Worm (Caenorhabditis elegans): ENCODE results near the gene cdk-1.

Gene cdk-1

DNA sequence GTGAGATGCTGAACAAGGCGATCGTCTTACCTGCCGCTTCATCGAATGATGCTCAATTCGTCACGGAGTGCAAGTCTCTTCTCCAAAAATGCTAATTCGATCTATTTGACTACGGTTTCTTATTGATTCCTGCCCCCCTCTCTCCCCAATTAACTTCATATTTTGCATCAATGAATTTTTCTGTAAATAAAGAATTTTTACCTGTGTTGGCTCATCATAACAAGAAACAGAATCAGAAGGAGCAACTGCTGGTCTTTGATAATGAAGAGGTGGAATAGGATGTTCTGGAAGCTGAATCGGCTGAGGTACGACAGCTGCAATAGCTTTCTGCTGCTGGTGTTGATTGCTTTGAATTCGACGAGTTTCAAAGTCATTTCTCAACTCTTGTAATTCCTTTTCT is 12.9 kb downstream of the cdk-1 start:
- TF ChIP-seq isw-1 (GFP tag; IDR thresholded peaks at IDR 0.05) (no peak), blmp-1 (tag; optimal IDR thresholded peaks at IDR 0.05) (no peak), sox-4 (tag; optimal IDR thresholded peaks at IDR 0.05) (no peak), lin-15B (tag; optimal IDR thresholded peaks at IDR 0.05) (no peak), zip-4 (GFP tag; optimal IDR thresholded peaks at IDR 0.05) (no peak), sptf-1 (tag; optimal IDR thresholded peaks at IDR 0.05) (no peak), egl-13 (tag; optimal IDR thresholded peaks at IDR 0.05) (no peak), ceh-63 (GFP tag; optimal IDR thresholded peaks at IDR 0.05) (no peak), lir-3 (tag; optimal IDR thresholded peaks at IDR 0.05; ENCODE audit: poor library complexity) (no peak), tlp-1 (tag; optimal IDR thresholded peaks at IDR 0.05) (no peak), ets-5 (GFP tag; IDR thresholded peaks at IDR 0.05) (no peak), hlh-17 (GFP tag; optimal IDR thresholded peaks at IDR 0.05; ENCODE audit: borderline replicate concordance) (no peak), fkh-10 (GFP tag; optimal IDR thresholded peaks at IDR 0.05) (no peak), hpl-2 (GFP tag; optimal IDR thresholded peaks at IDR 0.05) (no peak), ces-1 (GFP tag; optimal IDR thresholded peaks at IDR 0.05) (no peak)

DNA sequence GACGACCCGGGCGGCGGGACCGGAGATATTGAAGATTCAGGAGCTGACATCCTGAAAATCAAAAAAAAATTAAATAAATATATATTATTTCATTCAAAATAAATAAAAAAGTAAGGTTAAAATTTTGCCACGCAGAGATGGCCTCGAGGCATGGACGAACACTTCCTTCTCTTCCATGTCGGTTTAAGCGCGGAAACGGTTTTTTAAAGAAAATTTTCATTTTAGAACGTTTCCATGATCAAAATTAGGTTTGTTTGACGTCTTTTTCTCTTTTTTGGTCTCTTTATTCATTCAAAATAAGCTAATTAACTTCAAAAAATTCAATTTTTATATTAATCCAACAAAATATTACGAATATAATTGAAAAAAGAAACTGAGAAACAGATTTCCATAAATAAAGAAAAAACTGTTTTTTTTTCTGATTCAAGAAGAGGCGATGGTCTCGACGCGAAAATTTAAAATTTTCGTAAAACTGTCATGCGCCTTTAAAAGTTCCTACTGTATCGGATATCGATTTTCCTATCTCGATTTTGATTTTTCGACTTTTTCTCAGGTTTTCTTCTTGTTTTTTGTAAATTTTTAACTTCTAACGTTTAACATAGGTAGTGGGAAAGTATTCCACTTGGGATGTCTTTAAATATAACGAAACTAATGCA is 14.9 kb downstream of the cdk-1 start, which contains the start of gene gcc-2:
Gene gcc-2, minus strand, starts transcription at position 51 of the 656 bp plus-strand sequence.
- TF ChIP-seq nhr-19 (GFP tag; conservative IDR thresholded peaks at IDR 0.05) (no peak), nhr-12 (tag; optimal IDR thresholded peaks at IDR 0.05) (no peak), snpc-4 (tag; optimal IDR thresholded peaks at IDR 0.05) (no peak), xbp-1 (tag; optimal IDR thresholded peaks at IDR 0.05) (no peak), ceh-88 (GFP tag; IDR thresholded peaks at IDR 0.05) (no peak), nhr-28 (tag; optimal IDR thresholded peaks at IDR 0.05) (no peak), fkh-10 (GFP tag; optimal IDR thresholded peaks at IDR 0.05) (no peak), F16B12.6 (tag; optimal IDR thresholded peaks at IDR 0.05) (no peak), fos-1 (tag; optimal IDR thresholded peaks at IDR 0.05) (no peak), lir-3 (tag; optimal IDR thresholded peaks at IDR 0.05; ENCODE audit: poor library complexity) (no peak), ceh-82 (tag; optimal IDR thresholded peaks at IDR 0.05) (no peak), nhr-20 (tag; optimal IDR thresholded peaks at IDR 0.05) (no peak), lsy-2 (tag; optimal IDR thresholded peaks at IDR 0.05) (no peak), tbx-2 (tag; optimal IDR thresholded peaks at IDR 0.05) (no peak), Y116A8C.19 (tag; optimal IDR thresholded peaks at IDR 0.05; ENCODE audit: borderline replicate concordance) (no peak), blmp-1 (tag; optimal IDR thresholded peaks at IDR 0.05) (no peak)

- TF ChIP-seq hpl-2 (GFP tag; optimal IDR thresholded peaks at IDR 0.05) (no peak), F16B12.6 (tag; optimal IDR thresholded peaks at IDR 0.05) (no peak), nhr-47 (tag; optimal IDR thresholded peaks at IDR 0.05) (no peak), sptf-1 (tag; optimal IDR thresholded peaks at IDR 0.05) (no peak), nhr-12 (tag; optimal IDR thresholded peaks at IDR 0.05) (no peak), ceh-82 (tag; optimal IDR thresholded peaks at IDR 0.05) (no peak), isw-1 (GFP tag; IDR thresholded peaks at IDR 0.05) (no peak), unc-130 (tag; optimal IDR thresholded peaks at IDR 0.05) (no peak)
Measured at ce11 chrIII:9764718-9765117, 17.4 kb downstream of the cdk-1 start.

ce11 chrIII:9765465-9765900 is 18.2 kb downstream of the cdk-1 start:
- peak; percentile 95 for TF ChIP-seq sup-37 (GFP tag; optimal IDR thresholded peaks at IDR 0.05)
- peak; percentile 22 for TF ChIP-seq ceh-90 (tag; optimal IDR thresholded peaks at IDR 0.05)
- peak; percentile 100 for TF ChIP-seq lin-14 (GFP tag; optimal IDR thresholded peaks at IDR 0.05)
- TF ChIP-seq ama-1 (optimal IDR thresholded peaks at IDR 0.05): peak; percentile 98
- TF ChIP-seq zip-4 (GFP tag; optimal IDR thresholded peaks at IDR 0.05): peak; percentile 95
- TF ChIP-seq mdl-1 (tag; optimal IDR thresholded peaks at IDR 0.05): peak; percentile 77 to 99
- TF ChIP-seq hlh-4 (tag; optimal IDR thresholded peaks at IDR 0.05): no peak
- TF ChIP-seq C34B4.2 (tag; optimal IDR thresholded peaks at IDR 0.05): peak; percentile 43
- TF ChIP-seq lin-15B (tag; optimal IDR thresholded peaks at IDR 0.05): peak; percentile 79
- no peak for TF ChIP-seq Y116A8C.19 (tag; optimal IDR thresholded peaks at IDR 0.05; ENCODE audit: borderline replicate concordance)
- peak; percentile 99 for TF ChIP-seq snu-23 (GFP tag; optimal IDR thresholded peaks at IDR 0.05)
- TF ChIP-seq ceh-88 (GFP tag; IDR thresholded peaks at IDR 0.05): peak; percentile 97
- peak; percentile 92 for TF ChIP-seq sox-4 (tag; optimal IDR thresholded peaks at IDR 0.05)
- peak; percentile 90 to 98 (median 97) for TF ChIP-seq ceh-82 (tag; optimal IDR thresholded peaks at IDR 0.05)
- peak; percentile 89 for TF ChIP-seq lir-3 (tag; optimal IDR thresholded peaks at IDR 0.05; ENCODE audit: poor library complexity)
- peak in 5 of 6 experiments; percentile 38 to 93 (median 75) for TF ChIP-seq elt-3 (tag; optimal IDR thresholded peaks at IDR 0.05)
- TF ChIP-seq hpl-2 (GFP tag; optimal IDR thresholded peaks at IDR 0.05): peak; percentile 89
- TF ChIP-seq egl-13 (tag; optimal IDR thresholded peaks at IDR 0.05): peak; percentile 97
- peak; percentile 98 for TF ChIP-seq pax-3 (tag; optimal IDR thresholded peaks at IDR 0.05)
- peak; percentile 95 for TF ChIP-seq nhr-77 (tag; optimal IDR thresholded peaks at IDR 0.05)
- TF ChIP-seq pag-3 (tag; optimal IDR thresholded peaks at IDR 0.05; ENCODE audit: borderline replicate concordance, insufficient read depth): no peak
- peak; percentile 100 for TF ChIP-seq nhr-71 (tag; optimal IDR thresholded peaks at IDR 0.05)
- TF ChIP-seq ceh-8 (GFP tag; optimal IDR thresholded peaks at IDR 0.05): peak; percentile 96
